Worm (Caenorhabditis elegans): Measurements from ENCODE around the gene parn-1.

DNA sequence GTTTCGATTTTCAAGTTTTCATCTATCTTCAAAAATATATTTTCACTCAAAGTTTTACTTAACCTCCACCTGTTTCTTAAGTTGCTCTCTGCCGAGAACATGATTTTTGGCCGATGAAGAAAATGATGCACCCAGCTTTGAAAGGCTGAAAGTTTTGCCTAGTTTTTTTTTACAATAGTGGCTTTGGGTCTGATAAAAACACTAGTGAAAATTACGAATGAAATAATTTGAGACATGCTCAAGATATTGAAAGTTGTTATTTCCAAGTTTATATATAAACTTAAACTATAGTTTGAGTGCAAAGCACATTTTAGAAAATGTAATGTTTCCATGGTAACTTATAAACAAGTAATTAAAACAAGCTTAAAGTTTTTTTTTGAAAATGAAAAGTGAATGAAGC is 45.8 kb downstream of the parn-1 start, which contains the start of gene gpa-9:
- TF ChIP-seq him-1 (tag; optimal IDR thresholded peaks at IDR 0.05) (no peak), dao-5 (tag; optimal IDR thresholded peaks at IDR 0.05) (no peak)
